Fruit fly (Drosophila melanogaster) whole organism, pupa: ENCODE measurements around the gene CG7884.

ENCODE experiments used
- CG10348 ChIP-seq: fragments of 200-800 bp; sonication (Bioruptor generic); IDR thresholded peaks from 2 replicates; pipeline ENCODE4 v1.3.6; 2022; ENCODE audit warnings: missing biosample characterization, missing genetic modification characterization
- CG12605 ChIP-seq: fragments of 200-800 bp; sonication (Bioruptor generic); IDR thresholded peaks from 2 replicates; pipeline ENCODE4 v1.3.6; 2022; ENCODE audit warnings: missing biosample characterization, missing genetic modification characterization
- CG14655 ChIP-seq: fragments of 200-800 bp; sonication (Bioruptor generic); optimal IDR thresholded peaks from 3 replicates; lab custom pipeline; 2017; ENCODE audit warnings: mild to moderate bottlenecking, missing biosample characterization, missing genetic modification reagents, missing genetic modification characterization
- CG17806 ChIP-seq: fragments of 200-800 bp; sonication (Bioruptor generic); optimal IDR thresholded peaks from 2 replicates; lab custom pipeline; 2018; ENCODE audit warnings: missing biosample characterization, mild to moderate bottlenecking, missing genetic modification characterization, moderate library complexity
- CG32121 ChIP-seq: fragments of 200-800 bp; sonication (Bioruptor generic); IDR thresholded peaks from 2 replicates; pipeline ENCODE4 v1.3.6; 2022; ENCODE audit warnings: missing biosample characterization, missing genetic modification characterization
- CG34367 ChIP-seq: fragments of 200-800 bp; sonication (Bioruptor generic); optimal IDR thresholded peaks from 2 replicates; lab custom pipeline; 2018; ENCODE audit warnings: missing biosample characterization, mild to moderate bottlenecking, missing genetic modification characterization
- CG4496 ChIP-seq: fragments of 200-800 bp; sonication (Bioruptor generic); IDR thresholded peaks from 3 replicates; pipeline ENCODE4 v1.3.6; 2022; ENCODE audit warnings: missing biosample characterization, missing genetic modification characterization
- CG8159 ChIP-seq: fragments of 200-800 bp; sonication (Bioruptor generic); optimal IDR thresholded peaks from 3 replicates; lab custom pipeline; 2018; ENCODE audit warnings: missing biosample characterization, mild to moderate bottlenecking, missing genetic modification characterization, moderate library complexity
- CG8301 ChIP-seq: fragments of 200-800 bp; sonication (Bioruptor generic); optimal IDR thresholded peaks from 2 replicates; lab custom pipeline; 2018; ENCODE audit warnings: missing biosample characterization, mild to moderate bottlenecking, missing genetic modification characterization
- EcR ChIP-seq: fragments of 200-800 bp; sonication (Bioruptor generic); optimal IDR thresholded peaks from 3 replicates; lab custom pipeline; 2019; ENCODE audit warnings: missing biosample characterization, missing genetic modification characterization, mild to moderate bottlenecking, moderate library complexity, missing genetic modification reagents
- Ets98B ChIP-seq: fragments of 200-800 bp; sonication (Bioruptor generic); IDR thresholded peaks from 2 replicates; pipeline ENCODE4 v1.3.6; 2022; ENCODE audit warnings: missing biosample characterization, missing genetic modification characterization
- gl ChIP-seq: fragments of 200-800 bp; sonication (Bioruptor generic); optimal IDR thresholded peaks from 2 replicates; lab custom pipeline; 2018; ENCODE audit warnings: missing biosample characterization, mild to moderate bottlenecking, missing genetic modification characterization
- rn ChIP-seq: fragments of 200-800 bp; sonication (Bioruptor generic); IDR thresholded peaks from 2 replicates; pipeline ENCODE4 v1.3.6; 2022; ENCODE audit warnings: missing biosample characterization, missing genetic modification characterization

dm6 chrX:19276489-19277117 lies 56.2 kb downstream of the CG7884 start, which contains the start of the genes CG32537 and CG32536:
- no peak for TF ChIP-seq CG10348
- TF ChIP-seq CG17806 = no peak
- no peak for TF ChIP-seq CG12605 (GFP tag; lab: Robert Waterston, UW)
- no peak for TF ChIP-seq EcR (GFP tag; lab: Kevin White, UChicago)
- no peak for TF ChIP-seq Ets98B
- no peak for TF ChIP-seq rn (GFP tag; lab: Robert Waterston, UW)
- no peak for TF ChIP-seq CG4496 (GFP tag; lab: Robert Waterston, UW)
- TF ChIP-seq gl (tag; lab: Kevin White, UChicago) = no peak
- no peak for TF ChIP-seq CG34367 (tag; lab: Kevin White, UChicago)
- TF ChIP-seq CG8301 (tag; lab: Kevin White, UChicago) = no peak
- no peak for TF ChIP-seq CG14655
- TF ChIP-seq CG32121 = no peak
- TF ChIP-seq CG8159 (tag; lab: Kevin White, UChicago) = no peak
